Worm (Caenorhabditis elegans) whole organism, L3 larva: ENCODE data around the gene F55C10.4.
A peak's percentile ranks its signal among the peaks of the same experiment; 100 is the strongest.

ENCODE experiments used
- R02D3.7 ChIP-seq: fragments of 150-350 bp; optimal IDR thresholded peaks from 2 replicates; lab custom pipeline; 2014; ENCODE audit warnings: missing biosample characterization, missing genetic modification characterization
- ama-1 ChIP-seq: fragments of 150-350 bp; optimal IDR thresholded peaks from 2 replicates; lab custom pipeline; 2018
- ceh-28 ChIP-seq: fragments of 150-350 bp; optimal IDR thresholded peaks from 2 replicates; lab custom pipeline; 2014; ENCODE audit warnings: missing biosample characterization, missing genetic modification reagents, missing genetic modification characterization
- elt-2 ChIP-seq: sonication (generic microtip); optimal IDR thresholded peaks from 2 replicates; lab custom pipeline; 2016; ENCODE audit warnings: missing genetic modification reagents, mild to moderate bottlenecking, missing genetic modification characterization, missing compliant biosample characterization
- elt-3 ChIP-seq, 3 experiments: fragments of 150-350 bp in 1 of 3; sonication (generic microtip) in 2 of 3; optimal IDR thresholded peaks; 2 replicates in 2 of 3; 4 replicates in 1 of 3; lab custom pipeline; 2014 to 2017; ENCODE audit warnings: missing biosample characterization in 3 of 3, missing genetic modification characterization in 3 of 3
- eor-1 ChIP-seq, 2 experiments: fragments of 150-350 bp; optimal IDR thresholded peaks; 2 replicates each; lab custom pipeline; 2014 to 2018; ENCODE audit warnings: missing biosample characterization in 2 of 2, missing genetic modification characterization in 2 of 2
- fkh-10 ChIP-seq: sonication (generic microtip); optimal IDR thresholded peaks from 2 replicates; lab custom pipeline; 2017; ENCODE audit warnings: missing biosample characterization, missing genetic modification reagents, missing genetic modification characterization
- fos-1 ChIP-seq: fragments of 150-350 bp; optimal IDR thresholded peaks from 2 replicates; lab custom pipeline; 2014; ENCODE audit warnings: missing biosample characterization, missing genetic modification characterization
- hmg-11 ChIP-seq: sonication (generic microtip); optimal IDR thresholded peaks from 2 replicates; lab custom pipeline; 2016; ENCODE audit warnings: missing genetic modification characterization, missing compliant biosample characterization
- jun-1 ChIP-seq: fragments of 150-350 bp; optimal IDR thresholded peaks from 2 replicates; lab custom pipeline; 2014; ENCODE audit warnings: missing biosample characterization, missing genetic modification reagents, missing genetic modification characterization
- lin-15B ChIP-seq: fragments of 150-350 bp; optimal IDR thresholded peaks from 2 replicates; lab custom pipeline; 2014; ENCODE audit warnings: missing biosample characterization, missing genetic modification characterization
- lin-39 ChIP-seq: fragments of 150-350 bp; optimal IDR thresholded peaks from 2 replicates; lab custom pipeline; 2018; ENCODE audit warnings: missing biosample characterization, missing genetic modification reagents, missing genetic modification characterization
- lsy-12 ChIP-seq: sonication (generic microtip); optimal IDR thresholded peaks from 2 replicates; lab custom pipeline; 2016; ENCODE audit warnings: mild to moderate bottlenecking, missing genetic modification characterization, missing compliant biosample characterization
- mml-1 ChIP-seq: fragments of 150-350 bp; sonication (generic microtip); optimal IDR thresholded peaks from 3 replicates; lab custom pipeline; 2014; ENCODE audit warnings: missing biosample characterization, missing genetic modification characterization
- nfya-1 ChIP-seq: sonication (generic microtip); optimal IDR thresholded peaks from 2 replicates; lab custom pipeline; 2017; ENCODE audit warnings: missing genetic modification characterization, mild to moderate bottlenecking, missing compliant biosample characterization, antibody characterized with exemption, moderate library complexity; ENCODE audit not compliant: insufficient read depth
- nhr-11 ChIP-seq: fragments of 150-350 bp; optimal IDR thresholded peaks from 2 replicates; lab custom pipeline; 2014; ENCODE audit warnings: missing biosample characterization, missing genetic modification characterization
- nhr-12 ChIP-seq: fragments of 150-350 bp; optimal IDR thresholded peaks from 2 replicates; lab custom pipeline; 2014; ENCODE audit warnings: missing biosample characterization, missing genetic modification characterization
- nhr-237 ChIP-seq: fragments of 150-350 bp; optimal IDR thresholded peaks from 2 replicates; lab custom pipeline; 2014; ENCODE audit warnings: missing biosample characterization, missing genetic modification characterization
- nhr-25 ChIP-seq: sonication (generic microtip); optimal IDR thresholded peaks from 2 replicates; lab custom pipeline; 2017; ENCODE audit warnings: missing biosample characterization, missing genetic modification characterization
- nhr-28 ChIP-seq: fragments of 150-350 bp; optimal IDR thresholded peaks from 2 replicates; lab custom pipeline; 2014; ENCODE audit warnings: missing biosample characterization, missing genetic modification characterization
- nhr-77 ChIP-seq: fragments of 150-350 bp; optimal IDR thresholded peaks from 2 replicates; lab custom pipeline; 2014; ENCODE audit warnings: missing biosample characterization, missing genetic modification characterization
- pqm-1 ChIP-seq: fragments of 150-350 bp; optimal IDR thresholded peaks from 2 replicates; lab custom pipeline; 2017; ENCODE audit warnings: missing biosample characterization, missing genetic modification characterization, inconsistent platforms
- sea-2 ChIP-seq: fragments of 150-350 bp; sonication (generic microtip); optimal IDR thresholded peaks from 4 replicates; lab custom pipeline; 2014; ENCODE audit warnings: missing biosample characterization, missing genetic modification reagents, missing genetic modification characterization
- skn-1 ChIP-seq: fragments of 150-350 bp; optimal IDR thresholded peaks from 2 replicates; lab custom pipeline; 2014; ENCODE audit warnings: missing biosample characterization, missing genetic modification characterization
- snpc-4 ChIP-seq: fragments of 150-350 bp; optimal IDR thresholded peaks from 2 replicates; lab custom pipeline; 2014; ENCODE audit warnings: missing biosample characterization, missing genetic modification characterization
- unc-39 ChIP-seq: sonication (generic microtip); optimal IDR thresholded peaks from 4 replicates; lab custom pipeline; 2017; ENCODE audit warnings: missing biosample characterization, missing genetic modification characterization
- unc-62 ChIP-seq: fragments of 150-350 bp; sonication (generic microtip); optimal IDR thresholded peaks from 4 replicates; lab custom pipeline; 2014; ENCODE audit warnings: missing biosample characterization, missing genetic modification reagents, missing genetic modification characterization
- zag-1 ChIP-seq: fragments of 150-350 bp; optimal IDR thresholded peaks from 2 replicates; lab custom pipeline; 2014; ENCODE audit warnings: missing biosample characterization, missing genetic modification characterization
- ztf-4 ChIP-seq: fragments of 150-350 bp; optimal IDR thresholded peaks from 2 replicates; lab custom pipeline; 2014; ENCODE audit warnings: missing biosample characterization, missing genetic modification characterization

The F55C10.4 gene

ce11 chrV:11375150-11375792 is 11.3 kb upstream of the F55C10.4 start, which contains the start of gene cnb-1 (continued):
- no peak for TF ChIP-seq fos-1
- TF ChIP-seq nhr-28 (tag; lab: Kevin White, UChicago), result no peak
- TF ChIP-seq unc-62 (GFP tag; lab: Kevin White, UChicago), result no peak
- TF ChIP-seq, all 47 proteins: peak for 13

ce11 chrV:11379341-11379740 is 7.2 kb upstream of the F55C10.4 start:
- TF ChIP-seq hmg-11 (tag; lab: Kevin White, UChicago) (no peak), fkh-10 (GFP tag; lab: Kevin White, UChicago) (no peak), lin-39 (tag; lab: Kevin White, UChicago) (peak; percentile 38)

ce11 chrV:11380571-11380970 is 6.0 kb upstream of the F55C10.4 start:
- TF ChIP-seq R02D3.7 (no peak), fkh-10 (GFP tag; lab: Kevin White, UChicago) (peak; percentile 49)

- TF ChIP-seq snpc-4 (tag; lab: Kevin White, UChicago) (no peak), R02D3.7 (no peak), nfya-1 (tag; lab: Kevin White, UChicago) (no peak), unc-39 (tag; lab: Kevin White, UChicago) (no peak), unc-62 (GFP tag; lab: Kevin White, UChicago) (no peak), skn-1 (tag; lab: Kevin White, UChicago) (no peak), eor-1 (tag; optimal IDR thresholded peaks at IDR 0.05; lab: Kevin White, UChicago) (no peak), zag-1 (tag; lab: Kevin White, UChicago) (no peak), nhr-25 (tag; lab: Kevin White, UChicago) (no peak), elt-3 (tag; optimal IDR thresholded peaks at IDR 0.05; lab: Kevin White, UChicago) (no peak), mml-1 (tag; lab: Kevin White, UChicago) (no peak)
- TF ChIP-seq, all 47 proteins: peak for 0
These were observed 3.5 kb upstream of the F55C10.4 start, which contains the start of gene F55C10.5 for ce11 chrV:11383032-11383431. F55C10.5 (plus strand) TSS chrV:11383105.

- TF ChIP-seq zag-1 (tag; lab: Kevin White, UChicago), result no peak
- TF ChIP-seq nhr-25 (tag; lab: Kevin White, UChicago), result peak; percentile 6
- TF ChIP-seq, all 47 proteins: peak for 1
These were observed 1.5 kb upstream of the F55C10.4 start, which contains the start of gene col-154 for ce11 chrV:11385060-11385459. col-154 (plus strand) TSS chrV:11385360.

ce11 chrV:11389776-11390175 is 3.2 kb downstream of the F55C10.4 start, which contains the start of gene col-155:
col-155 (minus strand) TSS chrV:11389876.
- no peak for TF ChIP-seq lin-39 (tag; lab: Kevin White, UChicago)
- TF ChIP-seq ceh-28 (tag; lab: Kevin White, UChicago), result no peak
- TF ChIP-seq snpc-4 (tag; lab: Kevin White, UChicago), result no peak
- TF ChIP-seq lsy-12, result no peak
- TF ChIP-seq ama-1, result no peak
- no peak for TF ChIP-seq nhr-11 (tag; lab: Kevin White, UChicago)
- no peak for TF ChIP-seq ztf-4 (tag; lab: Kevin White, UChicago)
- TF ChIP-seq nhr-25 (tag; lab: Kevin White, UChicago), result no peak
- no peak for TF ChIP-seq nfya-1 (tag; lab: Kevin White, UChicago)
- no peak for TF ChIP-seq nhr-12 (tag; lab: Kevin White, UChicago)
- no peak for TF ChIP-seq nhr-77 (tag; lab: Kevin White, UChicago)
- TF ChIP-seq fkh-10 (GFP tag; lab: Kevin White, UChicago), result no peak
- no peak for TF ChIP-seq pqm-1 (tag; lab: Kevin White, UChicago)
- no peak for TF ChIP-seq hmg-11 (tag; lab: Kevin White, UChicago)
- TF ChIP-seq jun-1 (tag; lab: Kevin White, UChicago), result no peak

ce11 chrV:11390394-11390793 is 3.9 kb downstream of the F55C10.4 start, which contains the start of the genes K03B8.11 and K03B8.14:
K03B8.11 (minus strand) TSS chrV:11390494.
K03B8.14 (plus strand) TSS chrV:11390503.
- TF ChIP-seq R02D3.7, result no peak
- TF ChIP-seq lin-15B, result no peak
- no peak for TF ChIP-seq elt-2 (tag; lab: Kevin White, UChicago)
- TF ChIP-seq jun-1 (tag; lab: Kevin White, UChicago), result no peak
- TF ChIP-seq nhr-237 (tag; lab: Kevin White, UChicago), result no peak
- TF ChIP-seq sea-2 (GFP tag; lab: Kevin White, UChicago), result no peak
